Fruit fly (Drosophila melanogaster): ENCODE results near the gene vvl.

DNA sequence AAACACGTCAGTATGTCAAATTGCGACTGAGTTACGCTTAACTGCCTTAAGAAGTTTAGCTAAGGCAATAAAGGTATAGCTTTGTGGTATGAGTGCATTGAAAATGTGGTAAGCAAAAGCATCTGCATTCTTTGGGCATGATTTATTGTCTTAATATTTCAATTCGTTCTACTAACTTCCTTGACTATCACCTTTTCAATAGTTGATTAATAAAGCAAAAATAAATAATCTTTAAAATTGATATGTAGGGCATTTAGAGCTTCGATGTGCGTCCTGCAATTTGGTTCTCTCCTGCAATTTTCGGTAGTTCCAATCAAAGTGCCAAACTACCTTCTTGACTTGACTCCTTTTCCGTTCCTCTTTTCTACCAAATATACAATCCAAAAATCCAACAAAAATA lies 28.0 kb downstream of the vvl start:
- TF ChIP-seq CTCF (optimal IDR thresholded peaks at IDR 0.05) (no peak), CG8478 (optimal IDR thresholded peaks at IDR 0.05) (no peak)

Data from S2 (cell line).